Worm (Caenorhabditis elegans): ENCODE measurements around the gene Y69H2.9.

DNA sequence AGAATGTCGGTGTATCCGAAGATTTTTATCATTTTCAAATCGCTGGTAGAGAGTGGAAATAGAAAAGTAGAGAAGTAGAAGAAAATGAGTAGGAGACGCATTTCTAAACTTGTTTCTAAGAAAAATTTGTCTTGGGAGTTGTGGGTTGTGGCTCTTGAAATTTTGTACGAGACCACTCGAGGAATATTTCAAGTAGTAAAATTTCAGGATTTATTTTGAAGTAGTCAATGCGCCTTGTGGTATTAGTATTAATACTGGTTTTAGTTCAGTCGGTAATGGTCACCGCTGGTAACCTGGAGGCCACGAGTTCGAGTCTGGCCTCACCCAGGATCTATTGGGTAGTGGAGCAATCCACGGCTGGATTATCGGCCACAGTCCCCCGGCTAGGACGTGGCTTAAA is 47.4 kb downstream of the Y69H2.9 start, which contains the start of gene clec-252:
- TF ChIP-seq B0310.2 (tag; optimal IDR thresholded peaks at IDR 0.05) (no peak), aly-1 (tag; optimal IDR thresholded peaks at IDR 0.05) (no peak), ama-1 (optimal IDR thresholded peaks at IDR 0.05) (no peak), hmg-4 (GFP tag; optimal IDR thresholded peaks at IDR 0.05) (no peak), sea-1 (GFP tag; conservative IDR thresholded peaks at IDR 0.05) (no peak), hmbx-1 (tag; optimal IDR thresholded peaks at IDR 0.05) (no peak)
